Worm (Caenorhabditis elegans) whole organism, L1 larva: ENCODE measurements around the gene dve-1.

ENCODE experiments used
- hlh-17 ChIP-seq: fragments of 200-800 bp; sonication (Bioruptor generic); optimal IDR thresholded peaks from 2 replicates; lab custom pipeline; 2018; ENCODE audit warnings: missing genetic modification characterization, mild to moderate bottlenecking, missing compliant biosample characterization, moderate library complexity, borderline replicate concordance
- lsy-2 ChIP-seq, 2 experiments: fragments of 150-350 bp; optimal IDR thresholded peaks; 2 replicates each; lab custom pipeline; 2014; ENCODE audit warnings: missing biosample characterization in 2 of 2, missing genetic modification characterization in 2 of 2
- nhr-20 ChIP-seq: sonication (generic microtip); optimal IDR thresholded peaks from 2 replicates; lab custom pipeline; 2016; ENCODE audit warnings: mild to moderate bottlenecking, missing genetic modification characterization, missing compliant biosample characterization

- TF ChIP-seq hlh-17 (GFP tag; lab: Kevin White, UChicago) = no peak
- peak in 1 of 2 experiments; percentile 48 for TF ChIP-seq lsy-2 (tag; optimal IDR thresholded peaks at IDR 0.05; lab: Kevin White, UChicago)
- TF ChIP-seq nhr-20 (tag; lab: Kevin White, UChicago) = no peak
Observed at ce11 chrX:388728-389127, 44.9 kb downstream of the dve-1 start, which contains the start of gene ceh-93.
